Worm (Caenorhabditis elegans) whole organism, L1 larva: ENCODE results near the gene spe-17.

Source experiments
- C16A3.4 ChIP-seq: fragments of 150-350 bp; optimal IDR thresholded peaks from 2 replicates; lab custom pipeline; 2014; ENCODE audit warnings: missing biosample characterization, missing genetic modification characterization
- Y116A8C.19 ChIP-seq: sonication (generic microtip); optimal IDR thresholded peaks from 2 replicates; lab custom pipeline; 2016; ENCODE audit warnings: missing compliant biosample characterization, missing genetic modification characterization, borderline replicate concordance
- aha-1 ChIP-seq: fragments of 150-350 bp; optimal IDR thresholded peaks from 2 replicates; lab custom pipeline; 2014; ENCODE audit warnings: missing biosample characterization, missing genetic modification characterization
- alr-1 ChIP-seq: fragments of 200-800 bp; sonication (Bioruptor generic); optimal IDR thresholded peaks from 2 replicates; lab custom pipeline; 2018; ENCODE audit warnings: borderline replicate concordance, mild to moderate bottlenecking, missing genetic modification characterization, missing compliant biosample characterization
- aly-2 ChIP-seq: fragments of 150-350 bp; optimal IDR thresholded peaks from 2 replicates; lab custom pipeline; 2014; ENCODE audit warnings: missing biosample characterization, missing genetic modification characterization
- blmp-1 ChIP-seq: fragments of 150-350 bp; optimal IDR thresholded peaks from 2 replicates; lab custom pipeline; 2014; ENCODE audit warnings: missing biosample characterization, missing genetic modification characterization
- ceh-8 ChIP-seq: fragments of 200-800 bp; sonication (Bioruptor generic); optimal IDR thresholded peaks from 2 replicates; lab custom pipeline; 2018; ENCODE audit warnings: mild to moderate bottlenecking, missing genetic modification characterization, moderate library complexity, missing compliant biosample characterization
- ceh-90 ChIP-seq: sonication (generic microtip); optimal IDR thresholded peaks from 2 replicates; lab custom pipeline; 2016; ENCODE audit warnings: missing genetic modification characterization, missing compliant biosample characterization
- dpl-1 ChIP-seq, 3 experiments: fragments of 150-350 bp in 2 of 3; sonication (generic microtip) in 1 of 3; optimal IDR thresholded peaks; 2 replicates each; lab custom pipeline; 2014 to 2017; ENCODE audit warnings: missing biosample characterization in 3 of 3, missing genetic modification characterization in 3 of 3, missing genetic modification reagents in 3 of 3
- dsc-1 ChIP-seq: sonication (generic microtip); optimal IDR thresholded peaks from 2 replicates; lab custom pipeline; 2016; ENCODE audit warnings: mild to moderate bottlenecking, missing genetic modification characterization, missing compliant biosample characterization
- efl-1 ChIP-seq, 4 experiments: fragments of 150-350 bp; optimal IDR thresholded peaks in 3 of 4; peaks in 1 of 4; 1 replicate in 1 of 4; 2 replicates in 3 of 4; lab custom pipeline; 2014; ENCODE audit warnings: missing biosample characterization in 2 of 4, missing genetic modification characterization in 2 of 4, missing genetic modification reagents in 2 of 4
- elt-2 ChIP-seq: sonication (generic microtip); optimal IDR thresholded peaks from 2 replicates; lab custom pipeline; 2016; ENCODE audit warnings: missing genetic modification characterization, mild to moderate bottlenecking, inconsistent platforms, missing compliant biosample characterization, missing genetic modification reagents
- elt-3 ChIP-seq, 6 experiments: fragments of 150-350 bp in 1 of 6; sonication (generic microtip); optimal IDR thresholded peaks; 2 replicates each; lab custom pipeline; 2017 to 2018; ENCODE audit warnings: missing biosample characterization in 6 of 6, missing genetic modification characterization in 6 of 6, inconsistent platforms in 1 of 6
- ets-5 ChIP-seq: fragments of 200-800 bp; sonication (Bioruptor generic); IDR thresholded peaks from 2 replicates; pipeline ENCODE4 v1.3.6; 2022; ENCODE audit warnings: missing genetic modification characterization, missing compliant biosample characterization
- hlh-17 ChIP-seq: fragments of 200-800 bp; sonication (Bioruptor generic); optimal IDR thresholded peaks from 2 replicates; lab custom pipeline; 2018; ENCODE audit warnings: missing genetic modification characterization, mild to moderate bottlenecking, missing compliant biosample characterization, moderate library complexity, borderline replicate concordance
- hpl-2 ChIP-seq: fragments of 150-350 bp; optimal IDR thresholded peaks from 2 replicates; lab custom pipeline; 2014; ENCODE audit warnings: missing biosample characterization, missing genetic modification reagents, missing genetic modification characterization
- irx-1 ChIP-seq: sonication (generic microtip); optimal IDR thresholded peaks from 2 replicates; lab custom pipeline; 2016; ENCODE audit warnings: missing genetic modification characterization, missing compliant biosample characterization
- isw-1 ChIP-seq: fragments of 200-800 bp; sonication (Bioruptor generic); IDR thresholded peaks from 2 replicates; pipeline ENCODE4 v1.3.6; 2022; ENCODE audit warnings: missing genetic modification characterization, missing compliant biosample characterization
- lin-14 ChIP-seq: fragments of 200-800 bp; sonication (Bioruptor generic); optimal IDR thresholded peaks from 2 replicates; lab custom pipeline; 2018; ENCODE audit warnings: mild to moderate bottlenecking, missing genetic modification characterization, moderate library complexity, missing compliant biosample characterization
- lin-35 ChIP-seq, 2 experiments: fragments of 150-350 bp; optimal IDR thresholded peaks; 2 replicates each; lab custom pipeline; 2014; ENCODE audit warnings: missing biosample characterization in 2 of 2, missing genetic modification characterization in 2 of 2, missing genetic modification reagents in 2 of 2
- lin-39 ChIP-seq: fragments of 150-350 bp; optimal IDR thresholded peaks from 2 replicates; lab custom pipeline; 2014; ENCODE audit warnings: missing biosample characterization, missing genetic modification reagents, missing genetic modification characterization
- lir-3 ChIP-seq: sonication (generic microtip); optimal IDR thresholded peaks from 2 replicates; lab custom pipeline; 2016; ENCODE audit warnings: mild to moderate bottlenecking, missing genetic modification characterization, moderate library complexity, missing compliant biosample characterization; ENCODE audit not compliant: poor library complexity
- lsy-2 ChIP-seq, 2 experiments: fragments of 150-350 bp; optimal IDR thresholded peaks; 2 replicates each; lab custom pipeline; 2014; ENCODE audit warnings: missing biosample characterization in 2 of 2, missing genetic modification characterization in 2 of 2
- mab-9 ChIP-seq: fragments of 200-800 bp; sonication (Bioruptor generic); IDR thresholded peaks from 2 replicates; pipeline ENCODE4 v1.3.6; 2022; ENCODE audit warnings: missing genetic modification reagents, missing genetic modification characterization, missing compliant biosample characterization
- mep-1 ChIP-seq: fragments of 150-350 bp; optimal IDR thresholded peaks from 2 replicates; lab custom pipeline; 2014; ENCODE audit warnings: missing biosample characterization, missing genetic modification characterization
- nhr-11 ChIP-seq: fragments of 150-350 bp; optimal IDR thresholded peaks from 2 replicates; lab custom pipeline; 2014; ENCODE audit warnings: missing biosample characterization, missing genetic modification characterization
- nhr-19 ChIP-seq: fragments of 200-800 bp; sonication (Bioruptor generic); conservative IDR thresholded peaks from 2 replicates; pipeline ENCODE4 v1.3.6; 2022; ENCODE audit warnings: missing genetic modification characterization, missing compliant biosample characterization
- nhr-20 ChIP-seq: sonication (generic microtip); optimal IDR thresholded peaks from 2 replicates; lab custom pipeline; 2016; ENCODE audit warnings: mild to moderate bottlenecking, missing genetic modification characterization, missing compliant biosample characterization
- nhr-237 ChIP-seq: fragments of 150-350 bp; optimal IDR thresholded peaks from 2 replicates; lab custom pipeline; 2014; ENCODE audit warnings: missing biosample characterization, missing genetic modification characterization
- nhr-71 ChIP-seq: sonication (generic microtip); optimal IDR thresholded peaks from 2 replicates; lab custom pipeline; 2016; ENCODE audit warnings: mild to moderate bottlenecking, missing genetic modification characterization, moderate library complexity, missing compliant biosample characterization
- nhr-76 ChIP-seq: sonication (generic microtip); optimal IDR thresholded peaks from 2 replicates; lab custom pipeline; 2017; ENCODE audit warnings: missing biosample characterization, missing genetic modification characterization
- nhr-85 ChIP-seq: sonication (generic microtip); peaks from one replicate; lab custom pipeline; 2016; ENCODE audit warnings: missing genetic modification characterization, inconsistent platforms, missing compliant biosample characterization
- nhr-90 ChIP-seq: sonication (generic microtip); optimal IDR thresholded peaks from 2 replicates; lab custom pipeline; 2016; ENCODE audit warnings: mild to moderate bottlenecking, missing genetic modification characterization, missing compliant biosample characterization; ENCODE audit not compliant: poor library complexity
- snu-23 ChIP-seq: sonication (generic microtip); optimal IDR thresholded peaks from 2 replicates; lab custom pipeline; 2016; ENCODE audit warnings: missing genetic modification characterization, missing compliant biosample characterization
- sox-4 ChIP-seq: sonication (generic microtip); optimal IDR thresholded peaks from 2 replicates; lab custom pipeline; 2016; ENCODE audit warnings: missing genetic modification characterization, missing compliant biosample characterization
- sptf-1 ChIP-seq: fragments of 150-350 bp; optimal IDR thresholded peaks from 2 replicates; lab custom pipeline; 2014; ENCODE audit warnings: missing biosample characterization, missing genetic modification characterization
- sup-37 ChIP-seq: fragments of 200-800 bp; sonication (Bioruptor generic); optimal IDR thresholded peaks from 2 replicates; lab custom pipeline; 2018; ENCODE audit warnings: mild to moderate bottlenecking, missing genetic modification characterization, missing compliant biosample characterization
- tbx-2 ChIP-seq: sonication (generic microtip); optimal IDR thresholded peaks from 2 replicates; lab custom pipeline; 2016; ENCODE audit warnings: missing genetic modification characterization, missing compliant biosample characterization
- unc-30 ChIP-seq: sonication (generic microtip); optimal IDR thresholded peaks from 2 replicates; lab custom pipeline; 2017; ENCODE audit warnings: missing biosample characterization, missing genetic modification characterization
- unc-86 ChIP-seq: sonication (generic microtip); optimal IDR thresholded peaks from 2 replicates; lab custom pipeline; 2016; ENCODE audit warnings: missing genetic modification characterization, missing compliant biosample characterization
- xbp-1 ChIP-seq: sonication (generic microtip); optimal IDR thresholded peaks from 2 replicates; lab custom pipeline; 2016; ENCODE audit warnings: missing genetic modification characterization, missing compliant biosample characterization
- ztf-11 ChIP-seq, 2 experiments: sonication (generic microtip); optimal IDR thresholded peaks; 2 replicates each; lab custom pipeline; 2016 to 2017; ENCODE audit warnings: missing genetic modification characterization in 2 of 2, missing biosample characterization in 1 of 2, missing compliant biosample characterization in 1 of 2
- ztf-4 ChIP-seq: fragments of 150-350 bp; optimal IDR thresholded peaks from 2 replicates; lab custom pipeline; 2014; ENCODE audit warnings: missing biosample characterization, missing genetic modification characterization

Gene spe-17

DNA sequence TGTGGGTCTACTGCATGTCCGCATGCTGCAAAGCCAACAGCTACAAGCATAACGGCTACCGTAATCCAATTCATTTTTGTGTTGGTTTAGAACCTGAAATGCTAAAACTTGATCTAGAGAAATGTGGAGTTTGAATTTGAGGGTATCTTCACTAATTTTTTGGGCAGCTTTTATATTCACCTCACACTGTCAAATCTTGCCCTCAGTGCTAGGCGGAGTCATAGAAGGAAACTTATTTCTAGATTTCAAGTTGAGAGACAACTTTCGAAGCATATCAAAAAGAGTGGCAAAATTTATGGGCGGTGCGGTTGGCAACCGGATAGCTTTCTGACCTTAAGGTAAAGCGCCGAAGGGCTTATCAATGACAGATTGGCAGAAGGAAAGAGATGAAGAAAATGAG, 2.4 kb downstream of the spe-17 start, which contains the start of gene lips-6:
Gene lips-6 (minus strand): TSS at position 101 of the 400 bp plus-strand sequence.
- TF ChIP-seq lsy-2 (tag; optimal IDR thresholded peaks at IDR 0.05; lab: Kevin White, UChicago) (no peak), hlh-17 (GFP tag; lab: Kevin White, UChicago) (no peak), unc-86 (tag; lab: Kevin White, UChicago) (no peak), ets-5 (no peak)

DNA sequence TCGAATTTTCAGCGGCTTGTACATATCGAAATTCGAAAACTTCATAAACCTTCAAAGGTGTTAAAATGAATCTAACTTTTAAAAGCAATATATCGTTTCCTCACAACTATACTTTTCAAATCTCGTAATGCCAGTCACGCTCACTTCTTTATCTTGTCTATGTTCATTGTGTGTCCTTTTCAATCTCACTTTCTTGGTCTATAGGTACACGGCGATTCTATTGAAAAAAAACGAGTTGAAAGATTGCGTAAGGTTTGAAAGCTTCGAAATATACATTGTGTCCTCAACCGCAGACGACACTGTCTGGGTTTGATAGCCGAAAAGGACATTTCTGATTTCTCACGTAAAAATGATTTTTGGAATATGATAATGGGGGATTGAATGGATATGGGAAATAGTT, 5.7 kb downstream of the spe-17 start:
- TF ChIP-seq ets-5: no peak
- TF ChIP-seq aly-2 (tag; lab: Kevin White, UChicago): no peak
- TF ChIP-seq mab-9 (GFP tag; lab: Robert Waterston, UW): no peak
- TF ChIP-seq sup-37 (GFP tag; lab: Kevin White, UChicago): no peak
- TF ChIP-seq ztf-4 (tag; lab: Kevin White, UChicago): no peak
- no peak for TF ChIP-seq C16A3.4 (tag; lab: Kevin White, UChicago)
- no peak for TF ChIP-seq nhr-76 (tag; lab: Kevin White, UChicago)
- no peak for TF ChIP-seq nhr-19 (GFP tag; lab: Robert Waterston, UW)
- peak; percentile 74 for TF ChIP-seq blmp-1 (tag; lab: Kevin White, UChicago)
- no peak for TF ChIP-seq snu-23 (GFP tag; lab: Kevin White, UChicago)
- no peak for TF ChIP-seq nhr-237 (tag; lab: Kevin White, UChicago)
- TF ChIP-seq nhr-85 (tag; lab: Kevin White, UChicago): peak; percentile 48
- no peak for TF ChIP-seq elt-2 (tag; lab: Kevin White, UChicago)
- no peak for TF ChIP-seq nhr-20
- TF ChIP-seq irx-1 (tag; lab: Kevin White, UChicago): no peak
- no peak for TF ChIP-seq ceh-90

DNA sequence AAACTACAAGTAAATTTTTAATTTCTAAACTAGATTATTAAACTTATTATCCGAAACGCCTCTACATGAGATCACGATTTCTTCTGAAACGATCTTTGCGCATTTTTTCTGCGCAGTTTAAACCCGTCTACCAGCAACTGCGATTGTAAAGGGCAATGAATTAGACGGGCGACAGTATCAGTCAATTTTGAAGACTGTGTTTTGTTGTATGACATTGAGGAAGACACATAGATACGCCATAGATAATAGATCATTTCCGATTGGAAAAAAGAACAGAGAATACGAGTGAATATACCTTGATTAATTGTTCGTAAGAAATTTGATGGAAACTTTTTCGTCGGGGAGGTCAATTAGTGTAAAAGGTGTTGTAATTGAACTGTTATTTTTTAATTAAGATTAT, 8.1 kb downstream of the spe-17 start:
- peak; percentile 37 for TF ChIP-seq irx-1 (tag; lab: Kevin White, UChicago)
- no peak for TF ChIP-seq hpl-2
- TF ChIP-seq isw-1 (GFP tag; lab: Robert Waterston, UW): no peak
- peak; percentile 14 for TF ChIP-seq lin-39 (tag; lab: Kevin White, UChicago)
- peak; percentile 9 for TF ChIP-seq tbx-2 (tag; lab: Kevin White, UChicago)
- no peak for TF ChIP-seq Y116A8C.19 (tag; lab: Kevin White, UChicago)
- TF ChIP-seq ztf-11 (tag; optimal IDR thresholded peaks at IDR 0.05; lab: Kevin White, UChicago): no peak
- TF ChIP-seq lin-14 (GFP tag; lab: Kevin White, UChicago): peak; percentile 79
- peak; percentile 37 for TF ChIP-seq snu-23 (GFP tag; lab: Kevin White, UChicago)
- peak; percentile 75 for TF ChIP-seq nhr-71 (tag; lab: Kevin White, UChicago)
- peak; percentile 66 for TF ChIP-seq nhr-20
- peak in 1 of 2 experiments; percentile 10 for TF ChIP-seq lin-35 (GFP tag; optimal IDR thresholded peaks at IDR 0.05; lab: Kevin White, UChicago)
- peak; percentile 58 for TF ChIP-seq blmp-1 (tag; lab: Kevin White, UChicago)
- peak in 5 of 6 experiments; percentile 6 to 64 (median 52) for TF ChIP-seq elt-3 (tag; optimal IDR thresholded peaks at IDR 0.05; lab: Kevin White, UChicago)
- peak; percentile 43 for TF ChIP-seq nhr-90 (tag; lab: Kevin White, UChicago)
- TF ChIP-seq nhr-85 (tag; lab: Kevin White, UChicago): peak; percentile 94

DNA sequence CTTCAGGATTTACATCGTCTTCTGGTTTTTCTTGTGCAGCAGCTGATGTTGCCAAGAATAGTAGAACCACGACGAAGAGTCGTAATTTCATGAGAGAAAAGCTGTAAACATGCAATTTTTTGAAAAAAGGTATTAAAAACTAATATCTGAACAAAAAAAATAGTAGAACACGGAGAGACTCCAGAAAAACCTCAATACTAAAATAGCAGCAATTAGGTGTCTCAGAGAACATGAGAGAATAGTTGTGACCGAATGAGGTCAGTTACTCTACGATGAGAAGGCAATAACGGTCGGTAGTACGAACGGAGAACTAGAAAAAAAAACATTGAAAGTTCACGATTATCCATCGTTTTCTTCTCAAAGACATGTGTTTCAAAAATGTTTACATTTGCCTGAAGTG, 15.9 kb downstream of the spe-17 start, which contains the start of gene tgn-38:
Gene tgn-38 (minus strand): TSS at position 101 of the 400 bp plus-strand sequence.
- TF ChIP-seq aha-1 (tag; lab: Kevin White, UChicago): no peak

DNA sequence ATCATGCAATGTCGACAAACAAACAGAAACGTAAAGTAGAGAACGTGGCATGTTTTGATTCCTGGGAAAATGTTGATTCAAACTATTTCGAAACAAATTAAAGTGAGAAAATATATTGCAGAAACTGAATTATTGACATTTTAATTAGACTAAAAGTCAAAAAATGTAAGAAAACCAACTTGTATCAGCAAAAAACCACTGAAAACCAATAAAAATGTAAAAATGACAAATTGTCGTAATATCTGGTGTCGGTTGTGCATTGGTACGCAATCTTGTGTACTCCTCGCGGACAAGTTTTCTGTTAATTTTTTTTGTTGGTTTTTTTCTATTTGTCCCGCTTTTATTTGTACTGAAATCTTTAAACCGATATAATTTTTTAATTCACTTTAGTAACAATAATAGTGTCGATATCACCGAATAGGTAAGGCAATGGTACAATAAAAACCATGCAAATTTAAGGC, 16.5 kb downstream of the spe-17 start, which contains the start of gene T12G3.11:
Gene T12G3.11 (minus strand): TSS at position 51 of the 461 bp plus-strand sequence.
- TF ChIP-seq sox-4: no peak
- peak; percentile 75 for TF ChIP-seq snu-23 (GFP tag; lab: Kevin White, UChicago)
- TF ChIP-seq nhr-11 (tag; lab: Kevin White, UChicago): no peak
- peak; percentile 62 for TF ChIP-seq nhr-71 (tag; lab: Kevin White, UChicago)
- no peak for TF ChIP-seq unc-30 (tag; lab: Kevin White, UChicago)
- no peak for TF ChIP-seq mep-1 (tag; lab: Kevin White, UChicago)
- peak; percentile 3 for TF ChIP-seq lir-3 (tag; lab: Kevin White, UChicago)
- TF ChIP-seq lin-14 (GFP tag; lab: Kevin White, UChicago): peak; percentile 48
- TF ChIP-seq ceh-8 (GFP tag; lab: Kevin White, UChicago): no peak
- TF ChIP-seq dsc-1 (tag; lab: Kevin White, UChicago): peak; percentile 29
- TF ChIP-seq xbp-1 (tag; lab: Kevin White, UChicago): peak; percentile 57
- TF ChIP-seq efl-1 (optimal IDR thresholded peaks at IDR 0.05; lab: Kevin White, UChicago): peak; percentile 56 to 66
- peak; percentile 67 to 93 for TF ChIP-seq efl-1 (GFP tag; optimal IDR thresholded peaks at IDR 0.05 in 1 of 2; lab: Kevin White, UChicago)
- no peak for TF ChIP-seq nhr-85 (tag; lab: Kevin White, UChicago)
- no peak for TF ChIP-seq unc-86 (tag; lab: Kevin White, UChicago)
- TF ChIP-seq dpl-1 (GFP tag; optimal IDR thresholded peaks at IDR 0.05; lab: Kevin White, UChicago): peak; percentile 30 to 56 (median 39)
- no peak for TF ChIP-seq alr-1 (tag; lab: Kevin White, UChicago)
- peak; percentile 24 for TF ChIP-seq irx-1 (tag; lab: Kevin White, UChicago)
- TF ChIP-seq sptf-1 (tag; lab: Kevin White, UChicago): no peak
